Worm (Caenorhabditis elegans): Measurements from ENCODE around the gene unc-26.

unc-26 gene

DNA sequence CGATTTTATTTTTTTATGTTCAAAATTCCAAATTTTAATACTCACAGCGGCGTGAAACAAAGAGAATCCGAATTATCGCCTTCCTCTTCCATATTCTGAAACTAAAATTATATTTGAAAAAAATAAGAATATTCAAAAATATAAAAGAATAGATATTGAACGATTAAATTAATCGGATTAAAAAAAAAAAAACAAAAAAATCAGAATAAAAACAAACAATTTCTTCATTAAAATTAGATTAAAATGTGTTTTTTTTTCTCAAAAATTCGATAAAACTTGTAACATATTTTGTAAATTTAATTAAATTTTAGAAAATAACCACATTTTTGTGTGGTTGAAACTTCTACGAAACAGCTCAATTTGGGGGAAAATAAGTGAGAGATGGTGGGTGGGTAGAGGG lies 10.5 kb upstream of the unc-26 start, which contains the start of gene cpsf-3:
TSS of gene cpsf-3 (minus strand) at position 101 of the 400 bp plus-strand sequence.
- TF ChIP-seq nhr-27 (tag; optimal IDR thresholded peaks at IDR 0.05), result no peak
- no peak for TF ChIP-seq snpc-4 (GFP tag; optimal IDR thresholded peaks at IDR 0.05)
- no peak for TF ChIP-seq snpc-4 (tag; optimal IDR thresholded peaks at IDR 0.05)
- no peak for TF ChIP-seq aptf-3 (GFP tag; IDR thresholded peaks at IDR 0.05)
- TF ChIP-seq ztf-28 (GFP tag; IDR thresholded peaks at IDR 0.05), result no peak
- no peak for TF ChIP-seq sdz-38 (tag; optimal IDR thresholded peaks at IDR 0.05)
- no peak for TF ChIP-seq madf-8 (GFP tag; conservative IDR thresholded peaks at IDR 0.05)
- TF ChIP-seq rpc-1 (optimal IDR thresholded peaks at IDR 0.05), result no peak
- TF ChIP-seq rpc-1 (tag; optimal IDR thresholded peaks at IDR 0.05), result no peak
- TF ChIP-seq ama-1 (optimal IDR thresholded peaks at IDR 0.05), result no peak
- no peak for TF ChIP-seq ama-1 (GFP tag; optimal IDR thresholded peaks at IDR 0.05)
- TF ChIP-seq ekl-4 (GFP tag; IDR thresholded peaks at IDR 0.05), result no peak
- no peak for TF ChIP-seq nfyb-1 (GFP tag; IDR thresholded peaks at IDR 0.05)

DNA sequence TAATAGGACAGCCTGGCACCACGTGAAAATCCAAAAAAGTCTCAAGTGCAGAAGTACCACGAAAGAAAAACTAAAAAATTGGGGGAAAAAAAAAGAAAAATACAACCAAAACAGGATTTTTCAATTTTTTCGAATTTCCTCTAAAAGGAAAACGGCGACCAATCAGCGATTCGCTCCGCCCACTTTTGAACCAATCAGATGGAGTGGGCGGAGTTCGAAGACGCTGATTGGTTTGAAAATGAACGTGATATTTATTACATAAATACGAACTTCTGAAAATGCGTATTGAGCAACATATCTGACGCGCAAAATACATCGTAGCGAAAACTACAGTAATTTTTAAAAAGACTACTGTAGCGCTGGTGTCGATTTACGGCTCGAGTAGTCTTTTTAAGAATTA lies 3.9 kb downstream of the unc-26 start:
- TF ChIP-seq pbrm-1 (GFP tag; IDR thresholded peaks at IDR 0.05) (no peak), mxl-1 (tag; optimal IDR thresholded peaks at IDR 0.05) (no peak)

DNA sequence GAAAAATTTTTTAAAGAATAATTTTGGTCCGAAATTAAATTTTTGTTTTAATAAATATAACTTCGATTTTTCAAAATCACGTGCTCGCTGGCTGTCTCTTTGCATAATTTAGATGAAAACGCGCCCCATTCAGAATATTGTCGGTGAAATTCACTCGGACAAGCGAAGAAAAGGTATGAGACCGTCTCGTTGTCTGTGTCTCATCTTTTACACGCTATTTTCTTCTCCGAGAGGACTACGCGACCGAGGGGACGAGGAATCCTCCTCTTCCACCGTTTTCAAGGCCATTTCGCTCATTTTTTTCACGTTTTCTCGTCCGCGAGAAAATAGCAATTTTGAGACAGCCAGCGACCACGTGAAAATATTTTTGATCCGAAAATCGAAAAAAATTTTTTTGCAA lies 9.5 kb downstream of the unc-26 start:
- peak; percentile 70 for TF ChIP-seq hmg-1.2 (GFP tag; IDR thresholded peaks at IDR 0.05)
- 0 out of 2 replicates have a peak, but pooled peaks have one; percentile 25 for TF ChIP-seq aptf-3 (GFP tag; IDR thresholded peaks at IDR 0.05)
- peak; percentile 62 for TF ChIP-seq mcd-1 (GFP tag; IDR thresholded peaks at IDR 0.05)

DNA sequence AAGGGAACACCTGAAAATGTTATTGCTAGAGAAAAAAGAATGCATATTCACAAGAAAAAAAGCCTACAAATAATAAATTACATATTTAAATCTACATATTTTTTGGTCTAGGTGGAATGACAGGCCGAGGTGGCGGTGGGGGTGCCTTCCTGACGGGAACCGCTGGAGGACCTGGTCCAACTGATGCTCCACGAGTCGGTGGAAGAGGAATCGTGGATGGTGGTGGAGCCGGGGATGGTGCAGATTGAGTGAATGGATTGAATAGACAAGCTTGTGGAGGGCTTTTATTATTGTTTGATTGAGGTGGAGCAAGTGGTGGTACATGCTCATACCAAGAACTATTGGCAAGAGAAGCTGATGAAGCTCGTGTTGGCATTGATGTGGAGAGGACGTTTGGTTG lies 10.5 kb downstream of the unc-26 start:
- 0 out of 2 replicates have a peak, but pooled peaks have one; percentile 62 for TF ChIP-seq cebp-2 (GFP tag; IDR thresholded peaks at IDR 0.05)
- no peak for TF ChIP-seq tbx-9 (tag; optimal IDR thresholded peaks at IDR 0.05; ENCODE audit: borderline replicate concordance)
- TF ChIP-seq F23B12.7 (tag; optimal IDR thresholded peaks at IDR 0.05; ENCODE audit: insufficient read depth), result no peak
- no peak for TF ChIP-seq mes-4 (tag; optimal IDR thresholded peaks at IDR 0.05)
- TF ChIP-seq ceh-79 (tag; optimal IDR thresholded peaks at IDR 0.05), result no peak
- no peak for TF ChIP-seq nhr-27 (tag; optimal IDR thresholded peaks at IDR 0.05)
- peak; percentile 73 for TF ChIP-seq zfh-2 (GFP tag; conservative IDR thresholded peaks at IDR 0.05)
- TF ChIP-seq hmg-20 (GFP tag; IDR thresholded peaks at IDR 0.05), result no peak
- TF ChIP-seq nfya-2 (GFP tag; IDR thresholded peaks at IDR 0.05), result no peak
- TF ChIP-seq Y95B8A.8 (GFP tag; IDR thresholded peaks at IDR 0.05), result no peak

DNA sequence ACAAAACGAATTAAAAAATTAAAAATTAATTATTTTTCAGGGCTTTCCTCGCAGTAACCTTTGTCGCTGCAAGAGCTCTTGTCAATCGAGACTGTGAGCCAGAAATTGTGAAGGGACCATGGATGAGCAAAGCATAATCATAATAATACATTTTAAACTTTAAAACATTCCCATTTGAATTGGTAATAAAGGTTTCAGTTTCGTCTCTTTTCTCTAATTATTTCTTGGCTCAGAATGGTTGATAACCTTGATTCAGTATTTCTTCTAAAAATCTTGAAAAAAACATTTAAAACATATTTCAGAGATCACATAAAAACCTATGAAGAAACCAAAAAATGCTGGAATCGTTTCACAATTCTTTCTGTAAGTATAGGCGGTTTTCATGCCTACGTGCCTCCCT lies 13.4 kb downstream of the unc-26 start, which contains the start of gene JC8.16:
TSS of gene JC8.16 (plus strand) at position 301 of the 400 bp plus-strand sequence.
- TF ChIP-seq F52B5.7 (tag; optimal IDR thresholded peaks at IDR 0.05) (no peak), somi-1 (GFP tag; optimal IDR thresholded peaks at IDR 0.05) (no peak), ztf-22 (GFP tag; optimal IDR thresholded peaks at IDR 0.05) (no peak)

DNA sequence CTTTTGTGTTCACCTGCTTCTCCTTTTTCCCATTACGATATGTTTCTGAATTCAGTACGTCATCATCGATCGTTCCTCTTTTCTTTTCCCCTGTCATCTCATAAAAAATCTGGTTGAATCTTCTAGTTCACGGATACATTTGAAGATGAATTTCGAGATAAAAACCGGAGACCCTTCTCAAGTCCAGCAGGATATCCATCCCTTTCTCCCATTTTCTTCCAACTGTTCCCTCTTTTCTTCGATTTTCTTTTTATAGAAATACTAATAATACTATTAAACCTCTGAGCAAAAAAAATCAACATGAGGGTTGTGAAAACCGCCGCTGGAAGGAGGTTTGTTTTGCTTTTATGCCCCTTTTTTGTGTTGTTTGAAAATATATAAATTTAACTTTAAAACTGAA lies 16.4 kb downstream of the unc-26 start, which contains the start of gene bus-12:
TSS of gene bus-12 (plus strand) at position 301 of the 400 bp plus-strand sequence.
- no peak for TF ChIP-seq let-607 (tag; optimal IDR thresholded peaks at IDR 0.05)
- no peak for TF ChIP-seq aptf-3 (GFP tag; IDR thresholded peaks at IDR 0.05)
- TF ChIP-seq sptf-2 (GFP tag; optimal IDR thresholded peaks at IDR 0.05), result no peak
- no peak for TF ChIP-seq ztf-18 (tag; optimal IDR thresholded peaks at IDR 0.05)
- no peak for TF ChIP-seq nfyb-1 (GFP tag; IDR thresholded peaks at IDR 0.05)
- TF ChIP-seq F57C9.4 (tag; optimal IDR thresholded peaks at IDR 0.05), result no peak
- TF ChIP-seq ztf-25 (GFP tag; IDR thresholded peaks at IDR 0.05), result no peak
- TF ChIP-seq nfya-1 (tag; optimal IDR thresholded peaks at IDR 0.05; ENCODE audit: borderline replicate concordance, insufficient read depth), result no peak
- no peak for TF ChIP-seq F37B4.10 (GFP tag; IDR thresholded peaks at IDR 0.05)
- TF ChIP-seq nhr-179 (tag; optimal IDR thresholded peaks at IDR 0.05), result no peak
- no peak for TF ChIP-seq sea-2 (GFP tag; IDR thresholded peaks at IDR 0.05)
- no peak for TF ChIP-seq Y53F4B.3 (GFP tag; IDR thresholded peaks at IDR 0.05)
- no peak for TF ChIP-seq unc-62 (GFP tag; optimal IDR thresholded peaks at IDR 0.05)
- TF ChIP-seq hlh-26 (GFP tag; conservative IDR thresholded peaks at IDR 0.05), result no peak
- TF ChIP-seq mel-28 (tag; optimal IDR thresholded peaks at IDR 0.05; ENCODE audit: borderline replicate concordance), result no peak
- TF ChIP-seq attf-5 (GFP tag; optimal IDR thresholded peaks at IDR 0.05), result no peak
